Fruit fly (Drosophila melanogaster) whole organism, embryonic: ENCODE data around the gene msps.

Source experiments
- CG10209 ChIP-seq: fragments of 200-800 bp; sonication (Bioruptor generic); optimal IDR thresholded peaks from 3 replicates; lab custom pipeline; 2017; ENCODE audit warnings: missing biosample characterization, mild to moderate bottlenecking, missing genetic modification characterization, missing genetic modification reagents
- CG10654 ChIP-seq: fragments of 200-800 bp; sonication (Bioruptor generic); optimal IDR thresholded peaks from 2 replicates; lab custom pipeline; 2016; ENCODE audit warnings: missing biosample characterization, missing genetic modification characterization
- CG11504 ChIP-seq: fragments of 200-800 bp; sonication (Bioruptor generic); optimal IDR thresholded peaks from 3 replicates; lab custom pipeline; 2019; ENCODE audit warnings: missing biosample characterization, mild to moderate bottlenecking, missing genetic modification characterization, moderate library complexity
- CG12744 ChIP-seq: fragments of 200-800 bp; sonication (Bioruptor generic); optimal IDR thresholded peaks from 2 replicates; lab custom pipeline; 2016; ENCODE audit warnings: missing biosample characterization, missing genetic modification characterization
- CG14050 ChIP-seq: fragments of 200-800 bp; sonication (Bioruptor generic); IDR thresholded peaks from 3 replicates; pipeline ENCODE4 v1.3.6; 2022; ENCODE audit warnings: missing biosample characterization, missing genetic modification characterization
- CG14710 ChIP-seq: fragments of 200-800 bp; sonication (Bioruptor generic); optimal IDR thresholded peaks from 3 replicates; lab custom pipeline; 2019; ENCODE audit warnings: missing biosample characterization, mild to moderate bottlenecking, missing genetic modification characterization, moderate library complexity
- CG17385 ChIP-seq: fragments of 200-800 bp; sonication (Bioruptor generic); optimal IDR thresholded peaks from 3 replicates; lab custom pipeline; 2018; ENCODE audit warnings: missing biosample characterization, mild to moderate bottlenecking, missing genetic modification characterization
- CG17612 ChIP-seq: fragments of 200-800 bp; sonication (Bioruptor generic); IDR thresholded peaks from 2 replicates; pipeline ENCODE4 v1.3.6; 2022; ENCODE audit warnings: missing biosample characterization, missing genetic modification characterization
- CG1832 ChIP-seq: fragments of 200-800 bp; sonication (Bioruptor generic); optimal IDR thresholded peaks from 2 replicates; lab custom pipeline; 2017; ENCODE audit warnings: missing biosample characterization, mild to moderate bottlenecking, missing genetic modification characterization, inconsistent platforms
- CG2202 ChIP-seq: fragments of 200-800 bp; sonication (Bioruptor generic); optimal IDR thresholded peaks from 2 replicates; lab custom pipeline; 2018; ENCODE audit warnings: missing biosample characterization, mild to moderate bottlenecking, missing genetic modification characterization
- CG2678 ChIP-seq: fragments of 200-800 bp; sonication (Bioruptor generic); optimal IDR thresholded peaks from 3 replicates; lab custom pipeline; 2019; ENCODE audit warnings: missing biosample characterization, mild to moderate bottlenecking, missing genetic modification characterization, moderate library complexity
- CG33213 ChIP-seq: fragments of 200-800 bp; sonication (Bioruptor generic); optimal IDR thresholded peaks from 3 replicates; lab custom pipeline; 2016; ENCODE audit warnings: missing biosample characterization, missing genetic modification characterization
- CG34224 ChIP-seq: fragments of 200-800 bp; sonication (Bioruptor generic); IDR thresholded peaks from 3 replicates; pipeline ENCODE4 v1.3.6; 2022; ENCODE audit warnings: missing biosample characterization, missing genetic modification characterization; ENCODE audit not compliant: partially characterized antibody
- CG6254 ChIP-seq: fragments of 200-800 bp; sonication (Bioruptor generic); optimal IDR thresholded peaks from 3 replicates; lab custom pipeline; 2017; ENCODE audit warnings: mild to moderate bottlenecking, missing biosample characterization, missing genetic modification reagents, missing genetic modification characterization
- CG7963 ChIP-seq: fragments of 200-800 bp; sonication (Bioruptor generic); IDR thresholded peaks from 3 replicates; pipeline ENCODE4 v1.3.6; 2022; ENCODE audit warnings: missing biosample characterization, missing genetic modification characterization; ENCODE audit not compliant: partially characterized antibody
- CG8765 ChIP-seq: fragments of 200-800 bp; sonication (Bioruptor generic); IDR thresholded peaks from 2 replicates; pipeline ENCODE4 v1.3.6; 2022; ENCODE audit warnings: missing biosample characterization, missing genetic modification characterization
- CG8924 ChIP-seq: fragments of 200-800 bp; optimal IDR thresholded peaks from 3 replicates; lab custom pipeline; 2019; ENCODE audit warnings: missing biosample characterization, mild to moderate bottlenecking, missing genetic modification characterization, moderate library complexity
- CG9437 ChIP-seq: fragments of 200-800 bp; sonication (Bioruptor generic); optimal IDR thresholded peaks from 2 replicates; lab custom pipeline; 2018; ENCODE audit warnings: missing biosample characterization, mild to moderate bottlenecking, missing genetic modification characterization
- Deaf1 ChIP-seq: fragments of 200-800 bp; optimal IDR thresholded peaks from 3 replicates; lab custom pipeline; 2019; ENCODE audit warnings: missing biosample characterization, mild to moderate bottlenecking, missing genetic modification characterization, moderate library complexity
- Eip74EF ChIP-seq, 2 experiments: fragments of 200-800 bp in 1 of 2; fragments of >200 bp in 1 of 2; sonication (Bioruptor generic) in 1 of 2; optimal IDR thresholded peaks; 2 replicates each; lab custom pipeline; 2017 to 2019; ENCODE audit warnings: missing biosample characterization in 2 of 2, missing genetic modification characterization in 2 of 2, mild to moderate bottlenecking in 1 of 2, moderate library complexity in 1 of 2
- Fer2 ChIP-seq: fragments of 200-800 bp; sonication (Bioruptor generic); optimal IDR thresholded peaks from 2 replicates; lab custom pipeline; 2018; ENCODE audit warnings: missing biosample characterization, mild to moderate bottlenecking, missing genetic modification characterization, moderate library complexity
- HLH54F ChIP-seq: fragments of 200-800 bp; sonication (Bioruptor generic); optimal IDR thresholded peaks from 3 replicates; lab custom pipeline; 2016; ENCODE audit warnings: missing biosample characterization, missing genetic modification characterization
- Hand ChIP-seq: fragments of 200-800 bp; sonication (Bioruptor generic); optimal IDR thresholded peaks from 2 replicates; lab custom pipeline; 2017; ENCODE audit warnings: mild to moderate bottlenecking, missing biosample characterization, missing genetic modification reagents, missing genetic modification characterization
- Mes4 ChIP-seq: fragments of 200-800 bp; sonication (Bioruptor generic); optimal IDR thresholded peaks from 2 replicates; lab custom pipeline; 2016; ENCODE audit warnings: missing biosample characterization, missing genetic modification characterization
- Neu2 ChIP-seq: fragments of 200-800 bp; sonication (Bioruptor generic); optimal IDR thresholded peaks from 3 replicates; lab custom pipeline; 2016; ENCODE audit warnings: missing biosample characterization, missing genetic modification characterization, borderline replicate concordance
- Nf-YC ChIP-seq: fragments of 200-800 bp; optimal IDR thresholded peaks from 3 replicates; lab custom pipeline; 2019; ENCODE audit warnings: missing biosample characterization, mild to moderate bottlenecking, missing genetic modification characterization, moderate library complexity
- Oaz ChIP-seq: fragments of 200-800 bp; sonication (Bioruptor generic); IDR thresholded peaks from 2 replicates; pipeline ENCODE4 v1.3.6; 2022; ENCODE audit warnings: missing biosample characterization, missing genetic modification characterization
- Oli ChIP-seq: fragments of 200-800 bp; sonication (Bioruptor generic); optimal IDR thresholded peaks from 2 replicates; lab custom pipeline; 2018; ENCODE audit warnings: missing biosample characterization, mild to moderate bottlenecking, missing genetic modification characterization, moderate library complexity
- Rx ChIP-seq: fragments of 200-800 bp; sonication (Bioruptor generic); IDR thresholded peaks from 2 replicates; pipeline ENCODE4 v1.3.6; 2022; ENCODE audit warnings: missing biosample characterization, missing genetic modification characterization
- Six4 ChIP-seq: fragments of 200-800 bp; sonication (Bioruptor generic); optimal IDR thresholded peaks from 2 replicates; lab custom pipeline; 2016; ENCODE audit warnings: missing biosample characterization, missing genetic modification characterization
- ab ChIP-seq: fragments of 200-800 bp; sonication (Bioruptor generic); optimal IDR thresholded peaks from 2 replicates; lab custom pipeline; 2016; ENCODE audit warnings: missing biosample characterization, missing genetic modification characterization
- cas ChIP-seq: fragments of 200-800 bp; sonication (Bioruptor generic); IDR thresholded peaks from 2 replicates; pipeline ENCODE4 v1.3.6; 2022; ENCODE audit warnings: missing biosample characterization, missing genetic modification characterization
- chinmo ChIP-seq: fragments of 200-800 bp; sonication (Bioruptor generic); IDR thresholded peaks from 4 replicates; pipeline ENCODE4 v1.3.6; 2022; ENCODE audit warnings: missing biosample characterization, missing genetic modification characterization; ENCODE audit not compliant: partially characterized antibody
- croc ChIP-seq: fragments of 200-800 bp; sonication (Bioruptor generic); conservative IDR thresholded peaks from 3 replicates; pipeline ENCODE4 v1.3.6; 2022; ENCODE audit warnings: missing biosample characterization, missing genetic modification characterization
- dysf ChIP-seq: fragments of 200-800 bp; sonication (Bioruptor generic); IDR thresholded peaks from 3 replicates; pipeline ENCODE4 v1.3.6; 2022; ENCODE audit warnings: missing biosample characterization, missing genetic modification characterization
- ems ChIP-seq: fragments of 200-800 bp; sonication (Bioruptor generic); optimal IDR thresholded peaks from 3 replicates; lab custom pipeline; 2016; ENCODE audit warnings: missing biosample characterization, missing genetic modification characterization
- kay ChIP-seq: fragments of 200-800 bp; sonication (Bioruptor generic); optimal IDR thresholded peaks from 2 replicates; lab custom pipeline; 2016; ENCODE audit warnings: missing biosample characterization, missing genetic modification characterization
- klu ChIP-seq: fragments of 200-800 bp; sonication (Bioruptor generic); IDR thresholded peaks from 2 replicates; pipeline ENCODE4 v1.3.6; 2022; ENCODE audit warnings: missing biosample characterization, missing genetic modification characterization
- lilli ChIP-seq: fragments of 200-800 bp; sonication (Bioruptor generic); optimal IDR thresholded peaks from 3 replicates; lab custom pipeline; 2016; ENCODE audit warnings: missing biosample characterization, missing genetic modification characterization
- lola ChIP-seq, 3 experiments: fragments of >200 bp in 2 of 3; fragments of 200-800 bp in 1 of 3; sonication (Bioruptor generic) in 1 of 3; optimal IDR thresholded peaks; 2 replicates each; lab custom pipeline; 2017 to 2019; ENCODE audit warnings: missing biosample characterization in 3 of 3, missing genetic modification characterization in 3 of 3, mild to moderate bottlenecking in 1 of 3, moderate library complexity in 1 of 3
- nerfin-1 ChIP-seq: fragments of 200-800 bp; sonication (Bioruptor generic); optimal IDR thresholded peaks from 3 replicates; lab custom pipeline; 2019; ENCODE audit warnings: missing biosample characterization, mild to moderate bottlenecking, missing genetic modification characterization, moderate library complexity
- peb ChIP-seq: fragments of 200-800 bp; sonication (Bioruptor generic); IDR thresholded peaks from 2 replicates; pipeline ENCODE4 v1.3.6; 2022; ENCODE audit warnings: missing biosample characterization, missing genetic modification characterization
- pum ChIP-seq: fragments of 200-800 bp; sonication (Bioruptor generic); optimal IDR thresholded peaks from 2 replicates; lab custom pipeline; 2016; ENCODE audit warnings: missing biosample characterization, missing genetic modification characterization
- repo ChIP-seq: fragments of 200-800 bp; sonication (Bioruptor generic); optimal IDR thresholded peaks from 2 replicates; lab custom pipeline; 2016; ENCODE audit warnings: missing biosample characterization, missing genetic modification characterization
- row ChIP-seq: fragments of 200-800 bp; sonication (Bioruptor generic); IDR thresholded peaks from 3 replicates; pipeline ENCODE4 v1.3.6; 2022; ENCODE audit warnings: missing biosample characterization, missing genetic modification characterization
- sqz ChIP-seq: fragments of 200-800 bp; sonication (Bioruptor generic); optimal IDR thresholded peaks from 3 replicates; lab custom pipeline; 2018; ENCODE audit warnings: missing biosample characterization, mild to moderate bottlenecking, missing genetic modification characterization
- sug ChIP-seq: fragments of 200-800 bp; optimal IDR thresholded peaks from 2 replicates; lab custom pipeline; 2019; ENCODE audit warnings: missing biosample characterization, mild to moderate bottlenecking, missing genetic modification characterization, moderate library complexity
- tup ChIP-seq: fragments of 200-800 bp; sonication (Bioruptor generic); optimal IDR thresholded peaks from 2 replicates; lab custom pipeline; 2016; ENCODE audit warnings: missing biosample characterization, mild to moderate bottlenecking, missing genetic modification characterization, moderate library complexity
- wdn ChIP-seq: fragments of 200-800 bp; sonication (Bioruptor generic); IDR thresholded peaks from 2 replicates; pipeline ENCODE4 v1.3.6; 2022; ENCODE audit warnings: missing biosample characterization, missing genetic modification characterization

msps gene

dm6 chr3R:16094011-16094729, 43.6 kb downstream of the msps start (continued):
- peak; percentile 90 for TF ChIP-seq CG11504 (tag; lab: Kevin White, UChicago)
- no peak for TF ChIP-seq peb (GFP tag; lab: Robert Waterston, UW)
- no peak for TF ChIP-seq CG33213
- no peak for TF ChIP-seq cas (GFP tag; lab: Robert Waterston, UW)
- TF ChIP-seq CG34224: no peak
- TF ChIP-seq tup (GFP tag; lab: Kevin White, UChicago): no peak
- peak; percentile 81 for TF ChIP-seq row (GFP tag; lab: Robert Waterston, UW)
- TF ChIP-seq CG10654 (GFP tag; lab: Kevin White, UChicago): peak; percentile 69
- TF ChIP-seq HLH54F (GFP tag; lab: Kevin White, UChicago): no peak
- peak in 1 of 3 experiments; percentile 92 for TF ChIP-seq lola (GFP tag; optimal IDR thresholded peaks at IDR 0.05; lab: Kevin White, UChicago)
- peak; percentile 76 for TF ChIP-seq CG10209 (GFP tag; lab: Kevin White, UChicago)
- no peak for TF ChIP-seq Oaz (GFP tag; lab: Robert Waterston, UW)
- TF ChIP-seq kay (GFP tag; lab: Kevin White, UChicago): peak; percentile 56
- no peak for TF ChIP-seq CG17612 (GFP tag; lab: Robert Waterston, UW)
- TF ChIP-seq CG1832 (GFP tag; lab: Kevin White, UChicago): no peak
- TF ChIP-seq sqz: peak; percentile 72
- TF ChIP-seq CG14710 (tag; lab: Kevin White, UChicago): peak; percentile 91
- TF ChIP-seq Neu2: no peak
- TF ChIP-seq CG14050: no peak; the same call in 2 of the 3 replicates
- peak; percentile 81 for TF ChIP-seq CG6254 (GFP tag; lab: Kevin White, UChicago)
- peak in 1 of 2 experiments; percentile 86 for TF ChIP-seq Eip74EF (GFP tag; optimal IDR thresholded peaks at IDR 0.05; lab: Kevin White, UChicago)
- no peak for TF ChIP-seq Fer2
- TF ChIP-seq CG7963 (GFP tag; lab: Robert Waterston, UW): no peak
- peak; percentile 47 for TF ChIP-seq Deaf1 (tag; lab: Kevin White, UChicago)
- TF ChIP-seq CG2202 (tag; lab: Kevin White, UChicago): peak; percentile 51
- TF ChIP-seq chinmo (GFP tag; lab: Robert Waterston, UW): peak; percentile 94; the same call in 3 of the 4 replicates
- TF ChIP-seq CG2678 (tag; lab: Kevin White, UChicago): peak; percentile 89
- no peak for TF ChIP-seq klu (GFP tag; lab: Robert Waterston, UW)
- peak; percentile 76 for TF ChIP-seq Six4 (GFP tag; lab: Kevin White, UChicago)
- TF ChIP-seq CG9437 (GFP tag; lab: Kevin White, UChicago): peak; percentile 85
- TF ChIP-seq Rx (GFP tag; lab: Robert Waterston, UW): 0 out of 2 replicates have a peak, but pooled peaks have one; percentile 20
- TF ChIP-seq Oli (tag; lab: Kevin White, UChicago): peak; percentile 86
- peak; percentile 39 for TF ChIP-seq pum
- TF ChIP-seq CG8765 (GFP tag; lab: Robert Waterston, UW): no peak
- peak; percentile 83 for TF ChIP-seq nerfin-1 (tag; lab: Kevin White, UChicago)
- peak; percentile 64 for TF ChIP-seq croc (GFP tag; lab: Robert Waterston, UW)
- TF ChIP-seq CG17385 (GFP tag; lab: Kevin White, UChicago): peak; percentile 74
- TF ChIP-seq dysf (GFP tag; lab: Robert Waterston, UW): peak; percentile 56; the same call in 1 of the 3 replicates
- no peak for TF ChIP-seq sug (tag; lab: Kevin White, UChicago)
- TF ChIP-seq CG12744: no peak
- TF ChIP-seq Hand (GFP tag; lab: Kevin White, UChicago): no peak
- peak; percentile 49 for TF ChIP-seq Nf-YC
- TF ChIP-seq ems (GFP tag; lab: Kevin White, UChicago): no peak
- peak; percentile 46 for TF ChIP-seq lilli (GFP tag; lab: Kevin White, UChicago)
- peak; percentile 8 for TF ChIP-seq Mes4
- TF ChIP-seq wdn (GFP tag; lab: Robert Waterston, UW): no peak
- TF ChIP-seq ab (GFP tag; lab: Kevin White, UChicago): no peak
- peak; percentile 87 for TF ChIP-seq CG8924 (tag; lab: Kevin White, UChicago)
- TF ChIP-seq repo: peak; percentile 3
